Worm (Caenorhabditis elegans): Measurements from ENCODE around the gene mmad-1.

DNA sequence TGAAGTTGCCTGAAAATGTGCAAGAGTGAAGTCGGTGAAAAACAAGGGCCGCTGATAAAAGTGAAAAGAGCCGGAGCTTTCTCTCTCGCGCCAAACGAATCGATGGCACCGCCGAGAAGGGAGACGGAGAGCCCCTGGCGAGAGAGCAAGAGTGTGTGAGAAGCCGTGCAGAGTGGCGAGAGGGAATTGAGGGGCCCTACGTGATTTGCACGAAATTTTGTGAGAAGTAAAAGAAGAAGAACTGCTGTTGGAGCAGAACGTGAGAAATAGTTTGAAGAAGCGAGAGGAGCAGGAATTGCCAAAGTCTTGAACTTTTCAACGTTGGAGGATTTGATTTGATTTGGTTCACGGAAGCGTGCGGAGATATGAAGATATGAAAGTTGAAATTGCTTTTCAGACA is 16.1 kb upstream of the mmad-1 start, which contains the start of gene aldo-1:
- TF ChIP-seq egl-27 (tag; optimal IDR thresholded peaks at IDR 0.05): no peak
- TF ChIP-seq nhr-237 (tag; optimal IDR thresholded peaks at IDR 0.05): no peak
- TF ChIP-seq mdl-1 (tag; optimal IDR thresholded peaks at IDR 0.05): no peak
- TF ChIP-seq pha-4 (tag; optimal IDR thresholded peaks at IDR 0.05): no peak
- TF ChIP-seq lin-15B (tag; optimal IDR thresholded peaks at IDR 0.05): peak; percentile 5
- TF ChIP-seq nhr-11 (tag; optimal IDR thresholded peaks at IDR 0.05): no peak
- TF ChIP-seq jun-1 (tag; optimal IDR thresholded peaks at IDR 0.05): no peak
- no peak for TF ChIP-seq nhr-25 (tag; optimal IDR thresholded peaks at IDR 0.05)
- TF ChIP-seq ceh-16 (tag; optimal IDR thresholded peaks at IDR 0.05): no peak
- TF ChIP-seq ztf-11 (tag; optimal IDR thresholded peaks at IDR 0.05): no peak
